Worm (Caenorhabditis elegans) whole organism, L1 larva: ENCODE data around the gene srd-44.

Experiments used
- F16B12.6 ChIP-seq: fragments of 150-350 bp; optimal IDR thresholded peaks from 2 replicates; lab custom pipeline; 2014; ENCODE audit warnings: missing biosample characterization, missing genetic modification characterization
- Y116A8C.19 ChIP-seq: sonication (generic microtip); optimal IDR thresholded peaks from 2 replicates; lab custom pipeline; 2016; ENCODE audit warnings: missing compliant biosample characterization, missing genetic modification characterization, borderline replicate concordance
- aha-1 ChIP-seq: fragments of 150-350 bp; optimal IDR thresholded peaks from 2 replicates; lab custom pipeline; 2014; ENCODE audit warnings: missing biosample characterization, missing genetic modification characterization
- alr-1 ChIP-seq: fragments of 200-800 bp; sonication (Bioruptor generic); optimal IDR thresholded peaks from 2 replicates; lab custom pipeline; 2018; ENCODE audit warnings: borderline replicate concordance, mild to moderate bottlenecking, missing genetic modification characterization, missing compliant biosample characterization
- ama-1 ChIP-seq: fragments of 150-350 bp; optimal IDR thresholded peaks from 2 replicates; lab custom pipeline; 2014
- blmp-1 ChIP-seq: fragments of 150-350 bp; optimal IDR thresholded peaks from 2 replicates; lab custom pipeline; 2014; ENCODE audit warnings: missing biosample characterization, missing genetic modification characterization
- ceh-88 ChIP-seq: fragments of 200-800 bp; sonication (Bioruptor generic); IDR thresholded peaks from 2 replicates; pipeline ENCODE4 v1.3.6; 2022; ENCODE audit warnings: missing genetic modification characterization, missing compliant biosample characterization
- ces-1 ChIP-seq: fragments of 150-350 bp; optimal IDR thresholded peaks from 2 replicates; lab custom pipeline; 2014; ENCODE audit warnings: missing biosample characterization, missing genetic modification reagents, missing genetic modification characterization
- efl-1 ChIP-seq, 4 experiments: fragments of 150-350 bp; optimal IDR thresholded peaks in 3 of 4; peaks in 1 of 4; 1 replicate in 1 of 4; 2 replicates in 3 of 4; lab custom pipeline; 2014; ENCODE audit warnings: missing biosample characterization in 2 of 4, missing genetic modification characterization in 2 of 4, missing genetic modification reagents in 2 of 4
- egl-13 ChIP-seq: sonication (generic microtip); optimal IDR thresholded peaks from 2 replicates; lab custom pipeline; 2016; ENCODE audit warnings: missing genotype, missing genetic modification reagents, missing genetic modification characterization, missing compliant biosample characterization
- egl-27 ChIP-seq, 2 experiments: fragments of 150-350 bp in 1 of 2; sonication (generic microtip); optimal IDR thresholded peaks; 3 replicates each; lab custom pipeline; 2017 to 2018; ENCODE audit warnings: missing biosample characterization in 2 of 2, missing genetic modification characterization in 2 of 2, missing genetic modification reagents in 2 of 2
- elt-2 ChIP-seq: sonication (generic microtip); optimal IDR thresholded peaks from 2 replicates; lab custom pipeline; 2016; ENCODE audit warnings: missing genetic modification characterization, mild to moderate bottlenecking, inconsistent platforms, missing compliant biosample characterization, missing genetic modification reagents
- fkh-4 ChIP-seq: sonication (generic microtip); optimal IDR thresholded peaks from 2 replicates; lab custom pipeline; 2016; ENCODE audit warnings: missing compliant biosample characterization, missing genetic modification characterization, borderline replicate concordance
- fos-1 ChIP-seq: fragments of 150-350 bp; optimal IDR thresholded peaks from 2 replicates; lab custom pipeline; 2014; ENCODE audit warnings: missing biosample characterization, missing genetic modification characterization
- grh-1 ChIP-seq: fragments of 200-800 bp; sonication (Bioruptor generic); IDR thresholded peaks from 2 replicates; pipeline ENCODE4 v1.3.6; 2022; ENCODE audit warnings: missing genetic modification reagents, missing genetic modification characterization, missing compliant biosample characterization
- hlh-17 ChIP-seq: fragments of 200-800 bp; sonication (Bioruptor generic); optimal IDR thresholded peaks from 2 replicates; lab custom pipeline; 2018; ENCODE audit warnings: missing genetic modification characterization, mild to moderate bottlenecking, missing compliant biosample characterization, moderate library complexity, borderline replicate concordance
- hlh-4 ChIP-seq: sonication (generic microtip); optimal IDR thresholded peaks from 2 replicates; lab custom pipeline; 2016; ENCODE audit warnings: mild to moderate bottlenecking, missing genetic modification characterization, missing compliant biosample characterization
- hpl-2 ChIP-seq: fragments of 150-350 bp; optimal IDR thresholded peaks from 2 replicates; lab custom pipeline; 2014; ENCODE audit warnings: missing biosample characterization, missing genetic modification reagents, missing genetic modification characterization
- irx-1 ChIP-seq: sonication (generic microtip); optimal IDR thresholded peaks from 2 replicates; lab custom pipeline; 2016; ENCODE audit warnings: missing genetic modification characterization, missing compliant biosample characterization
- isw-1 ChIP-seq: fragments of 200-800 bp; sonication (Bioruptor generic); IDR thresholded peaks from 2 replicates; pipeline ENCODE4 v1.3.6; 2022; ENCODE audit warnings: missing genetic modification characterization, missing compliant biosample characterization
- jun-1 ChIP-seq: fragments of 150-350 bp; optimal IDR thresholded peaks from 2 replicates; lab custom pipeline; 2014; ENCODE audit warnings: missing biosample characterization, missing genetic modification reagents, missing genetic modification characterization
- lin-13 ChIP-seq: fragments of 150-350 bp; optimal IDR thresholded peaks from 2 replicates; lab custom pipeline; 2014; ENCODE audit warnings: missing biosample characterization, missing genetic modification reagents, missing genetic modification characterization
- lin-15B ChIP-seq: fragments of 150-350 bp; sonication (generic microtip); optimal IDR thresholded peaks from 3 replicates; lab custom pipeline; 2014; ENCODE audit warnings: missing biosample characterization, missing genetic modification characterization
- lir-3 ChIP-seq: sonication (generic microtip); optimal IDR thresholded peaks from 2 replicates; lab custom pipeline; 2016; ENCODE audit warnings: mild to moderate bottlenecking, missing genetic modification characterization, moderate library complexity, missing compliant biosample characterization; ENCODE audit not compliant: poor library complexity
- lsy-2 ChIP-seq, 2 experiments: fragments of 150-350 bp; optimal IDR thresholded peaks; 2 replicates each; lab custom pipeline; 2014; ENCODE audit warnings: missing biosample characterization in 2 of 2, missing genetic modification characterization in 2 of 2
- mab-9 ChIP-seq: fragments of 200-800 bp; sonication (Bioruptor generic); IDR thresholded peaks from 2 replicates; pipeline ENCODE4 v1.3.6; 2022; ENCODE audit warnings: missing genetic modification reagents, missing genetic modification characterization, missing compliant biosample characterization
- mef-2 ChIP-seq: fragments of 150-350 bp; optimal IDR thresholded peaks from 2 replicates; lab custom pipeline; 2014; ENCODE audit warnings: missing biosample characterization, missing genetic modification characterization
- mep-1 ChIP-seq: fragments of 150-350 bp; optimal IDR thresholded peaks from 2 replicates; lab custom pipeline; 2014; ENCODE audit warnings: missing biosample characterization, missing genetic modification characterization
- nhr-12 ChIP-seq: sonication (generic microtip); optimal IDR thresholded peaks from 2 replicates; lab custom pipeline; 2017; ENCODE audit warnings: missing biosample characterization, missing genetic modification characterization
- nhr-20 ChIP-seq: sonication (generic microtip); optimal IDR thresholded peaks from 2 replicates; lab custom pipeline; 2016; ENCODE audit warnings: mild to moderate bottlenecking, missing genetic modification characterization, missing compliant biosample characterization
- nhr-28 ChIP-seq: fragments of 150-350 bp; optimal IDR thresholded peaks from 2 replicates; lab custom pipeline; 2014; ENCODE audit warnings: missing biosample characterization, missing genetic modification characterization
- nhr-47 ChIP-seq: sonication (generic microtip); optimal IDR thresholded peaks from 2 replicates; lab custom pipeline; 2016; ENCODE audit warnings: mild to moderate bottlenecking, missing genetic modification characterization, moderate library complexity, missing compliant biosample characterization
- nhr-76 ChIP-seq: sonication (generic microtip); optimal IDR thresholded peaks from 2 replicates; lab custom pipeline; 2017; ENCODE audit warnings: missing biosample characterization, missing genetic modification characterization
- nhr-77 ChIP-seq: fragments of 150-350 bp; optimal IDR thresholded peaks from 2 replicates; lab custom pipeline; 2014; ENCODE audit warnings: missing biosample characterization, missing genetic modification characterization
- nhr-84 ChIP-seq: sonication (generic microtip); optimal IDR thresholded peaks from 2 replicates; lab custom pipeline; 2017; ENCODE audit warnings: missing biosample characterization, missing genetic modification characterization
- nhr-85 ChIP-seq: sonication (generic microtip); peaks from one replicate; lab custom pipeline; 2016; ENCODE audit warnings: missing genetic modification characterization, inconsistent platforms, missing compliant biosample characterization
- nhr-90 ChIP-seq: sonication (generic microtip); optimal IDR thresholded peaks from 2 replicates; lab custom pipeline; 2016; ENCODE audit warnings: mild to moderate bottlenecking, missing genetic modification characterization, missing compliant biosample characterization; ENCODE audit not compliant: poor library complexity
- pax-3 ChIP-seq: fragments of 200-800 bp; sonication (Bioruptor generic); optimal IDR thresholded peaks from 2 replicates; lab custom pipeline; 2018; ENCODE audit warnings: mild to moderate bottlenecking, missing genetic modification characterization, moderate library complexity, missing compliant biosample characterization
- skn-1 ChIP-seq: fragments of 150-350 bp; optimal IDR thresholded peaks from 2 replicates; lab custom pipeline; 2014; ENCODE audit warnings: missing biosample characterization, missing genetic modification characterization
- snpc-4 ChIP-seq: fragments of 150-350 bp; optimal IDR thresholded peaks from 2 replicates; lab custom pipeline; 2014; ENCODE audit warnings: missing biosample characterization, missing genetic modification characterization
- snu-23 ChIP-seq: sonication (generic microtip); optimal IDR thresholded peaks from 2 replicates; lab custom pipeline; 2016; ENCODE audit warnings: missing genetic modification characterization, missing compliant biosample characterization
- sox-4 ChIP-seq: sonication (generic microtip); optimal IDR thresholded peaks from 2 replicates; lab custom pipeline; 2016; ENCODE audit warnings: missing genetic modification characterization, missing compliant biosample characterization
- sptf-1 ChIP-seq: fragments of 150-350 bp; optimal IDR thresholded peaks from 2 replicates; lab custom pipeline; 2014; ENCODE audit warnings: missing biosample characterization, missing genetic modification characterization
- sup-37 ChIP-seq: fragments of 200-800 bp; sonication (Bioruptor generic); optimal IDR thresholded peaks from 2 replicates; lab custom pipeline; 2018; ENCODE audit warnings: mild to moderate bottlenecking, missing genetic modification characterization, missing compliant biosample characterization
- swsn-7 ChIP-seq: sonication (generic microtip); optimal IDR thresholded peaks from 2 replicates; lab custom pipeline; 2016; ENCODE audit warnings: missing genetic modification characterization, missing compliant biosample characterization
- unc-130 ChIP-seq: fragments of 150-350 bp; optimal IDR thresholded peaks from 2 replicates; lab custom pipeline; 2017; ENCODE audit warnings: missing biosample characterization, missing genetic modification characterization, inconsistent platforms
- unc-30 ChIP-seq: sonication (generic microtip); optimal IDR thresholded peaks from 2 replicates; lab custom pipeline; 2017; ENCODE audit warnings: missing biosample characterization, missing genetic modification characterization
- unc-62 ChIP-seq: fragments of 150-350 bp; optimal IDR thresholded peaks from 2 replicates; lab custom pipeline; 2014; ENCODE audit warnings: missing biosample characterization, missing genetic modification reagents, missing genetic modification characterization
- unc-86 ChIP-seq: sonication (generic microtip); optimal IDR thresholded peaks from 2 replicates; lab custom pipeline; 2016; ENCODE audit warnings: missing genetic modification characterization, missing compliant biosample characterization
- zag-1 ChIP-seq: fragments of 150-350 bp; optimal IDR thresholded peaks from 2 replicates; lab custom pipeline; 2014; ENCODE audit warnings: missing biosample characterization, missing genetic modification characterization
- zip-4 ChIP-seq: fragments of 200-800 bp; sonication (Bioruptor generic); optimal IDR thresholded peaks from 2 replicates; lab custom pipeline; 2018; ENCODE audit warnings: mild to moderate bottlenecking, missing genetic modification characterization, moderate library complexity, missing compliant biosample characterization
- ztf-11 ChIP-seq, 2 experiments: sonication (generic microtip); optimal IDR thresholded peaks; 2 replicates each; lab custom pipeline; 2016 to 2017; ENCODE audit warnings: missing genetic modification characterization in 2 of 2, missing biosample characterization in 1 of 2, missing compliant biosample characterization in 1 of 2
- ztf-4 ChIP-seq: fragments of 150-350 bp; optimal IDR thresholded peaks from 2 replicates; lab custom pipeline; 2014; ENCODE audit warnings: missing biosample characterization, missing genetic modification characterization

Gene srd-44

ce11 chrX:12362951-12363486 is 24.8 kb downstream of the srd-44 start:
- peak; percentile 91 for TF ChIP-seq elt-2 (tag; lab: Kevin White, UChicago)
- TF ChIP-seq nhr-28, result peak; percentile 64
- peak; percentile 99 for TF ChIP-seq nhr-77 (tag; lab: Kevin White, UChicago)
- TF ChIP-seq sox-4 (tag; lab: Kevin White, UChicago), result peak; percentile 99
- peak; percentile 80 to 83 for TF ChIP-seq efl-1 (optimal IDR thresholded peaks at IDR 0.05; lab: Kevin White, UChicago)
- peak; percentile 52 to 96 for TF ChIP-seq efl-1 (GFP tag; optimal IDR thresholded peaks at IDR 0.05 in 1 of 2; lab: Kevin White, UChicago)
- TF ChIP-seq ztf-11 (tag; optimal IDR thresholded peaks at IDR 0.05; lab: Kevin White, UChicago), result peak; percentile 49 to 89
- peak; percentile 84 for TF ChIP-seq zag-1 (tag; lab: Kevin White, UChicago)
- TF ChIP-seq irx-1 (tag; lab: Kevin White, UChicago), result peak; percentile 99
- peak; percentile 82 for TF ChIP-seq isw-1 (GFP tag; lab: Robert Waterston, UW)
- peak; percentile 96 for TF ChIP-seq lin-13 (GFP tag; lab: Kevin White, UChicago)
- peak; percentile 94 for TF ChIP-seq ceh-88 (GFP tag; lab: Robert Waterston, UW)
- TF ChIP-seq skn-1 (tag; lab: Kevin White, UChicago), result peak; percentile 98
- TF ChIP-seq nhr-85 (tag; lab: Kevin White, UChicago), result peak; percentile 98
- TF ChIP-seq ama-1 (lab: Kevin White, UChicago), result no peak
- peak; percentile 88 for TF ChIP-seq sup-37 (GFP tag; lab: Kevin White, UChicago)
- TF ChIP-seq unc-86, result peak; percentile 66
- TF ChIP-seq fos-1, result peak; percentile 99
- peak; percentile 97 for TF ChIP-seq nhr-84 (tag; lab: Kevin White, UChicago)
- TF ChIP-seq lsy-2 (tag; optimal IDR thresholded peaks at IDR 0.05; lab: Kevin White, UChicago), result peak; percentile 96
- TF ChIP-seq swsn-7 (tag; lab: Kevin White, UChicago), result peak; percentile 98
- TF ChIP-seq hpl-2 (GFP tag; lab: Kevin White, UChicago), result peak; percentile 94
- peak; percentile 96 for TF ChIP-seq ztf-4
- peak; percentile 98 for TF ChIP-seq nhr-20 (tag; lab: Kevin White, UChicago)
- no peak for TF ChIP-seq F16B12.6
- TF ChIP-seq hlh-4 (tag; lab: Kevin White, UChicago), result peak; percentile 59
- peak; percentile 100 for TF ChIP-seq mep-1 (tag; lab: Kevin White, UChicago)
- peak; percentile 76 to 84 for TF ChIP-seq egl-27 (tag; optimal IDR thresholded peaks at IDR 0.05; lab: Kevin White, UChicago)
- peak; percentile 92 for TF ChIP-seq aha-1 (tag; lab: Kevin White, UChicago)
- peak; percentile 54 for TF ChIP-seq blmp-1 (tag; lab: Kevin White, UChicago)
- peak; percentile 94 for TF ChIP-seq lir-3 (tag; lab: Kevin White, UChicago)
- peak; percentile 93 for TF ChIP-seq snpc-4 (tag; lab: Kevin White, UChicago)
- TF ChIP-seq fkh-4 (tag; lab: Kevin White, UChicago), result peak; percentile 88
- peak; percentile 96 for TF ChIP-seq egl-13 (tag; lab: Kevin White, UChicago)
- peak; percentile 74 for TF ChIP-seq mef-2 (tag; lab: Kevin White, UChicago)
- TF ChIP-seq nhr-90 (tag; lab: Kevin White, UChicago), result peak; percentile 99
- TF ChIP-seq unc-62 (GFP tag; lab: Kevin White, UChicago), result no peak
- peak; percentile 64 for TF ChIP-seq nhr-12
- TF ChIP-seq mab-9 (GFP tag; lab: Robert Waterston, UW), result peak; percentile 92
- peak; percentile 93 for TF ChIP-seq pax-3
- peak; percentile 58 for TF ChIP-seq ces-1 (GFP tag; lab: Kevin White, UChicago)
- peak; percentile 99 for TF ChIP-seq jun-1 (tag; lab: Kevin White, UChicago)
- TF ChIP-seq Y116A8C.19, result no peak
- TF ChIP-seq snu-23 (GFP tag; lab: Kevin White, UChicago), result peak; percentile 99
- no peak for TF ChIP-seq unc-30 (tag; lab: Kevin White, UChicago)
- TF ChIP-seq unc-130 (tag; lab: Kevin White, UChicago), result no peak
- TF ChIP-seq alr-1 (tag; lab: Kevin White, UChicago), result no peak
- no peak for TF ChIP-seq hlh-17 (GFP tag; lab: Kevin White, UChicago)
- TF ChIP-seq nhr-47 (tag; lab: Kevin White, UChicago), result peak; percentile 99
- TF ChIP-seq zip-4 (GFP tag; lab: Kevin White, UChicago), result peak; percentile 94
- no peak for TF ChIP-seq sptf-1
- TF ChIP-seq nhr-76 (tag; lab: Kevin White, UChicago), result peak; percentile 90
- TF ChIP-seq grh-1 (GFP tag; lab: Robert Waterston, UW), result peak; percentile 92
- TF ChIP-seq lin-15B (tag; lab: Kevin White, UChicago), result no peak
